Worm (Caenorhabditis elegans) whole organism, dauer: ENCODE results near the gene cmtr-2.

Experiments
- unc-62 ChIP-seq: sonication (generic microtip); optimal IDR thresholded peaks from 2 replicates; lab custom pipeline; 2017; ENCODE audit warnings: missing biosample characterization, missing genetic modification reagents, missing genetic modification characterization

Gene cmtr-2

ce11 chrIII:6608101-6608672 is 7.0 kb upstream of the cmtr-2 start, which contains the start of the genes mdh-2 and F20H11.4:
mdh-2 (minus strand) TSS chrIII:6608106.
F20H11.4 (plus strand) TSS chrIII:6608622.
- no peak for TF ChIP-seq unc-62 (GFP tag; lab: Kevin White, UChicago)

ce11 chrIII:6610522-6610921 is 4.7 kb upstream of the cmtr-2 start, which contains the start of gene srh-40:
srh-40 (plus strand) TSS chrIII:6610822.
- no peak for TF ChIP-seq unc-62 (GFP tag; lab: Kevin White, UChicago)

ce11 chrIII:6612282-6612681 is 2.9 kb upstream of the cmtr-2 start, which contains the start of gene ctsa-4.2:
ctsa-4.2 (plus strand) TSS chrIII:6612528.
- no peak for TF ChIP-seq unc-62 (GFP tag; lab: Kevin White, UChicago)

- no peak for TF ChIP-seq unc-62 (GFP tag; lab: Kevin White, UChicago)
Measured at ce11 chrIII:6619952-6620351, 4.7 kb downstream of the cmtr-2 start, which contains the start of gene C13B9.2. C13B9.2 (plus strand) TSS chrIII:6620252.

ce11 chrIII:6624872-6625271 is 9.7 kb downstream of the cmtr-2 start, which contains the start of gene copd-1:
copd-1 (minus strand) TSS chrIII:6624972.
- TF ChIP-seq unc-62 (GFP tag; lab: Kevin White, UChicago) = no peak

ce11 chrIII:6625317-6625716 is 10.1 kb downstream of the cmtr-2 start:
- TF ChIP-seq unc-62 (GFP tag; lab: Kevin White, UChicago) = no peak

- TF ChIP-seq unc-62 (GFP tag; lab: Kevin White, UChicago) = no peak
Measured at ce11 chrIII:6639028-6639427, 23.8 kb downstream of the cmtr-2 start.

- no peak for TF ChIP-seq unc-62 (GFP tag; lab: Kevin White, UChicago)
Measured at ce11 chrIII:6645305-6645704, 30.1 kb downstream of the cmtr-2 start.

- TF ChIP-seq unc-62 (GFP tag; lab: Kevin White, UChicago) = no peak
Measured at ce11 chrIII:6646898-6647297, 31.7 kb downstream of the cmtr-2 start.

ce11 chrIII:6647568-6647967 is 32.4 kb downstream of the cmtr-2 start:
- TF ChIP-seq unc-62 (GFP tag; lab: Kevin White, UChicago) = no peak

- TF ChIP-seq unc-62 (GFP tag; lab: Kevin White, UChicago) = no peak
Measured at ce11 chrIII:6651983-6652382, 36.8 kb downstream of the cmtr-2 start, which contains the start of gene pdfr-1. pdfr-1 (minus strand) TSS chrIII:6652083.

- TF ChIP-seq unc-62 (GFP tag; lab: Kevin White, UChicago) = no peak
Measured at ce11 chrIII:6653932-6654331, 38.7 kb downstream of the cmtr-2 start.

- TF ChIP-seq unc-62 (GFP tag; lab: Kevin White, UChicago) = no peak
Measured at ce11 chrIII:6655830-6656229, 40.6 kb downstream of the cmtr-2 start.
